Worm (Caenorhabditis elegans) whole organism, L4 larva: ENCODE data around the gene ghi-1.

Experiments used
- aha-1 ChIP-seq: fragments of 150-350 bp; peaks from one replicate; lab custom pipeline; 2014; ENCODE audit warnings: missing biosample characterization, missing genetic modification characterization
- attf-4 ChIP-seq: sonication (generic microtip); optimal IDR thresholded peaks from 3 replicates; lab custom pipeline; 2017; ENCODE audit warnings: missing biosample characterization, missing genetic modification characterization
- egl-27 ChIP-seq: sonication (generic microtip); optimal IDR thresholded peaks from 3 replicates; lab custom pipeline; 2017; ENCODE audit warnings: missing biosample characterization, missing genetic modification reagents, missing genetic modification characterization
- gei-8 ChIP-seq: fragments of 200-800 bp; sonication (Bioruptor generic); optimal IDR thresholded peaks from 2 replicates; lab custom pipeline; 2018; ENCODE audit warnings: mild to moderate bottlenecking, missing genetic modification characterization, missing compliant biosample characterization
- hlh-30 ChIP-seq: sonication (generic microtip); optimal IDR thresholded peaks from 2 replicates; lab custom pipeline; 2017; ENCODE audit warnings: antibody characterized with exemption, mild to moderate bottlenecking, missing genetic modification characterization, missing compliant biosample characterization; ENCODE audit not compliant: insufficient read depth
- lin-39 ChIP-seq: fragments of 150-350 bp; optimal IDR thresholded peaks from 2 replicates; lab custom pipeline; 2014; ENCODE audit warnings: missing biosample characterization, missing genetic modification reagents, missing genetic modification characterization
- lsy-2 ChIP-seq, 2 experiments: fragments of 150-350 bp in 1 of 2; sonication (generic microtip) in 1 of 2; optimal IDR thresholded peaks; 2 replicates each; lab custom pipeline; 2014 to 2017; ENCODE audit warnings: missing biosample characterization in 2 of 2, missing genetic modification characterization in 2 of 2
- mdt-29 ChIP-seq: fragments of 200-800 bp; sonication (Bioruptor generic); IDR thresholded peaks from 2 replicates; pipeline ENCODE4 v1.3.6; 2022; ENCODE audit warnings: missing genetic modification reagents, missing genetic modification characterization, missing compliant biosample characterization
- nhr-10 ChIP-seq: fragments of 150-350 bp; optimal IDR thresholded peaks from 2 replicates; lab custom pipeline; 2014; ENCODE audit warnings: missing biosample characterization, missing genetic modification characterization
- nhr-111 ChIP-seq: fragments of 200-800 bp; sonication (Bioruptor generic); optimal IDR thresholded peaks from 2 replicates; lab custom pipeline; 2018; ENCODE audit warnings: mild to moderate bottlenecking, missing genetic modification characterization, missing compliant biosample characterization
- unc-39 ChIP-seq: sonication (generic microtip); optimal IDR thresholded peaks from 2 replicates; lab custom pipeline; 2017; ENCODE audit warnings: missing biosample characterization, missing genetic modification characterization
- unc-62 ChIP-seq, 3 experiments: fragments of 150-350 bp in 1 of 3; sonication (generic microtip); optimal IDR thresholded peaks in 2 of 3; peaks in 1 of 3; 1 replicate in 1 of 3; 2 replicates in 2 of 3; lab custom pipeline; 2014 to 2017; ENCODE audit warnings: missing biosample characterization in 3 of 3, missing genetic modification characterization in 3 of 3, missing genetic modification reagents in 3 of 3, missing genotype in 1 of 3

- TF ChIP-seq nhr-10 (tag; lab: Kevin White, UChicago) (no peak), lsy-2 (tag; optimal IDR thresholded peaks at IDR 0.05; lab: Kevin White, UChicago) (no peak), nhr-111 (GFP tag; lab: Kevin White, UChicago) (no peak), egl-27 (tag; lab: Kevin White, UChicago) (no peak), mdt-29 (GFP tag; lab: Robert Waterston, UW) (no peak), attf-4 (tag; lab: Kevin White, UChicago) (no peak), unc-39 (no peak), gei-8 (GFP tag; lab: Kevin White, UChicago) (no peak), lin-39 (tag; lab: Kevin White, UChicago) (no peak), hlh-30 (no peak), unc-62 (GFP tag; optimal IDR thresholded peaks at IDR 0.05 in 1 of 2; lab: Kevin White, UChicago) (peak in 1 of 2 experiments; percentile 56), unc-62 (tag; optimal IDR thresholded peaks at IDR 0.05; lab: Kevin White, UChicago) (no peak), aha-1 (tag; lab: Kevin White, UChicago) (no peak)
Measured at ce11 chrII:11690868-11691267, 44.3 kb downstream of the ghi-1 start.
